In genomic region chrX:3355180-3355579, dm6 we compare ENCODE assay signal across 1 fruit fly cellular context.
A peak's percentile ranks its signal among the peaks of the same experiment; 100 is the strongest.
TF ChIP-seq lines count a peak whose summit lies in the region.

No protein-coding gene starts in this region.

TF ChIP-seq in whole organism, embryonic, 481 proteins besides CTCF, POLR2A, EP300 and RAD21 (continued from another document and continues in another):
- peak; percentile 65 for TF ChIP-seq Hsf (GFP tag; optimal IDR thresholded peaks at IDR 0.05; lab: Kevin White, UChicago)
- TF ChIP-seq CG17328 (GFP tag; IDR thresholded peaks at IDR 0.05; lab: Robert Waterston, UW), result peak; percentile 92
- peak; percentile 77 for TF ChIP-seq E2f1 (GFP tag; IDR thresholded peaks at IDR 0.05; lab: Robert Waterston, UW)
- no peak for TF ChIP-seq HLHmδ (GFP tag; optimal IDR thresholded peaks at IDR 0.05; lab: Kevin White, UChicago)
- no peak for TF ChIP-seq bigmax (GFP tag; optimal IDR thresholded peaks at IDR 0.05; lab: Kevin White, UChicago)
- peak; percentile 57 for TF ChIP-seq CG18619 (GFP tag; optimal IDR thresholded peaks at IDR 0.05; lab: Kevin White, UChicago)
- TF ChIP-seq CG17359 (tag; optimal IDR thresholded peaks at IDR 0.05; lab: Kevin White, UChicago), result peak; percentile 70
- TF ChIP-seq CG7556 (GFP tag; optimal IDR thresholded peaks at IDR 0.05; lab: Kevin White, UChicago), result peak; percentile 75
- TF ChIP-seq mld (GFP tag; IDR thresholded peaks at IDR 0.05; lab: Robert Waterston, UW; ENCODE audit: partially characterized antibody), result no peak
- peak; percentile 88 for TF ChIP-seq sob (GFP tag; IDR thresholded peaks at IDR 0.05; lab: Robert Waterston, UW)
- TF ChIP-seq NfI (GFP tag; optimal IDR thresholded peaks at IDR 0.05; lab: Kevin White, UChicago), result peak; percentile 50
- no peak for TF ChIP-seq Sry-β (GFP tag; optimal IDR thresholded peaks at IDR 0.05; lab: Kevin White, UChicago)
- TF ChIP-seq Sox102F (GFP tag; optimal IDR thresholded peaks at IDR 0.05; lab: Kevin White, UChicago), result peak; percentile 59
- TF ChIP-seq HmgZ (tag; optimal IDR thresholded peaks at IDR 0.05; lab: Kevin White, UChicago), result peak; percentile 10
- no peak for TF ChIP-seq tx (GFP tag; optimal IDR thresholded peaks at IDR 0.05; lab: Kevin White, UChicago)
- TF ChIP-seq fd102C (GFP tag; optimal IDR thresholded peaks at IDR 0.05; lab: Kevin White, UChicago), result peak; percentile 28
- peak; percentile 36; the same call in 1 of the 2 replicates for TF ChIP-seq gt (GFP tag; IDR thresholded peaks at IDR 0.05; lab: Robert Waterston, UW)
- TF ChIP-seq CG11723 (GFP tag; optimal IDR thresholded peaks at IDR 0.05; lab: Kevin White, UChicago), result peak; percentile 49
- TF ChIP-seq CG8359 (GFP tag; optimal IDR thresholded peaks at IDR 0.05; lab: Kevin White, UChicago; ENCODE audit: borderline replicate concordance), result peak; percentile 62
- no peak for TF ChIP-seq schlank (tag; optimal IDR thresholded peaks at IDR 0.05; lab: Kevin White, UChicago)
- peak; percentile 54 for TF ChIP-seq CG6654 (GFP tag; optimal IDR thresholded peaks at IDR 0.05; lab: Kevin White, UChicago)
- TF ChIP-seq CG9215 (GFP tag; IDR thresholded peaks at IDR 0.05; lab: Robert Waterston, UW), result peak; percentile 64
- peak; percentile 90 for TF ChIP-seq Awh (GFP tag; IDR thresholded peaks at IDR 0.05; lab: Robert Waterston, UW)
- TF ChIP-seq B-H1 (GFP tag; IDR thresholded peaks at IDR 0.05; lab: Robert Waterston, UW), result peak; percentile 71
- TF ChIP-seq CG4360 (GFP tag; IDR thresholded peaks at IDR 0.05; lab: Robert Waterston, UW), result peak; percentile 54; the same call in 1 of the 2 replicates
- peak; percentile 15 for TF ChIP-seq CG10543 (GFP tag; optimal IDR thresholded peaks at IDR 0.05; lab: Kevin White, UChicago)
- TF ChIP-seq CG2116 (GFP tag; optimal IDR thresholded peaks at IDR 0.05; lab: Kevin White, UChicago), result peak; percentile 18
- no peak for TF ChIP-seq Jarid2 (GFP tag; optimal IDR thresholded peaks at IDR 0.05; lab: Kevin White, UChicago)
- peak; percentile 8 for TF ChIP-seq CG31388 (GFP tag; optimal IDR thresholded peaks at IDR 0.05; lab: Kevin White, UChicago)
- peak; percentile 86 for TF ChIP-seq sens-2 (GFP tag; IDR thresholded peaks at IDR 0.05; lab: Robert Waterston, UW)
- TF ChIP-seq Ets65A (GFP tag; lab: Kevin White, UChicago), result peak; percentile 64
- TF ChIP-seq NFAT (GFP tag; IDR thresholded peaks at IDR 0.05; lab: Robert Waterston, UW), result peak; percentile 66; the same call in 1 of the 2 replicates
- 0 out of 3 replicates have a peak, but pooled peaks have one; percentile 44 for TF ChIP-seq C15 (GFP tag; IDR thresholded peaks at IDR 0.05; lab: Robert Waterston, UW)
- TF ChIP-seq lilli (GFP tag; optimal IDR thresholded peaks at IDR 0.05; lab: Kevin White, UChicago), result peak; percentile 72
- TF ChIP-seq tio (GFP tag; optimal IDR thresholded peaks at IDR 0.05; lab: Kevin White, UChicago), result peak; percentile 69
- TF ChIP-seq Gug (GFP tag; IDR thresholded peaks at IDR 0.05; lab: Robert Waterston, UW), result peak; percentile 58; the same call in 2 of the 4 replicates
- no peak for TF ChIP-seq pros (GFP tag; optimal IDR thresholded peaks at IDR 0.05; lab: Kevin White, UChicago)
- peak; percentile 50 for TF ChIP-seq CG4328 (GFP tag; optimal IDR thresholded peaks at IDR 0.05; lab: Kevin White, UChicago)
- peak in 1 of 2 experiments; percentile 11 for TF ChIP-seq tll (GFP tag; optimal IDR thresholded peaks at IDR 0.05; lab: Kevin White, UChicago)
- peak; percentile 85 for TF ChIP-seq Optix (GFP tag; IDR thresholded peaks at IDR 0.05; lab: Robert Waterston, UW)
- TF ChIP-seq prd (optimal IDR thresholded peaks at IDR 0.05; lab: Kevin White, UChicago), result no peak
- TF ChIP-seq prd (GFP tag; IDR thresholded peaks at IDR 0.05; lab: Robert Waterston, UW), result peak; percentile 94
- peak; percentile 79 for TF ChIP-seq ac (GFP tag; optimal IDR thresholded peaks at IDR 0.05; lab: Kevin White, UChicago)
- TF ChIP-seq MESR4 (GFP tag; optimal IDR thresholded peaks at IDR 0.05; lab: Kevin White, UChicago), result no peak
- peak; percentile 83 for TF ChIP-seq CG11695 (GFP tag; IDR thresholded peaks at IDR 0.05; lab: Robert Waterston, UW)
- no peak for TF ChIP-seq CG7928 (GFP tag; optimal IDR thresholded peaks at IDR 0.05; lab: Kevin White, UChicago)
- peak; percentile 58 for TF ChIP-seq CG6272 (GFP tag; IDR thresholded peaks at IDR 0.05; lab: Robert Waterston, UW)
- TF ChIP-seq Dip2 (GFP tag; IDR thresholded peaks at IDR 0.05; lab: Robert Waterston, UW), result no peak
- peak; percentile 81 for TF ChIP-seq tgo (GFP tag; IDR thresholded peaks at IDR 0.05; lab: Robert Waterston, UW)
- peak; percentile 67 for TF ChIP-seq CG12104 (GFP tag; optimal IDR thresholded peaks at IDR 0.05; lab: Kevin White, UChicago)
- TF ChIP-seq CG11560 (tag; IDR thresholded peaks at IDR 0.05; lab: Robert Waterston, UW), result peak; percentile 48; the same call in 2 of the 3 replicates
- no peak for TF ChIP-seq CG13287 (GFP tag; IDR thresholded peaks at IDR 0.05; lab: Robert Waterston, UW; ENCODE audit: partially characterized antibody)
- peak; percentile 64; the same call in 2 of the 3 replicates for TF ChIP-seq CG6175 (GFP tag; IDR thresholded peaks at IDR 0.05; lab: Robert Waterston, UW)
- no peak for TF ChIP-seq Kr (GFP tag; optimal IDR thresholded peaks at IDR 0.05; lab: Kevin White, UChicago)
- peak; percentile 40 for TF ChIP-seq CG5180 (GFP tag; optimal IDR thresholded peaks at IDR 0.05; lab: Kevin White, UChicago)
- TF ChIP-seq gfzf (GFP tag; optimal IDR thresholded peaks at IDR 0.05; lab: Kevin White, UChicago), result no peak
- peak; percentile 69; the same call in 1 of the 3 replicates for TF ChIP-seq Mrtf (GFP tag; IDR thresholded peaks at IDR 0.05; lab: Robert Waterston, UW)
- peak; percentile 85 for TF ChIP-seq Atf6 (GFP tag; IDR thresholded peaks at IDR 0.05; lab: Robert Waterston, UW)
- TF ChIP-seq sima (GFP tag; optimal IDR thresholded peaks at IDR 0.05; lab: Kevin White, UChicago), result no peak
- TF ChIP-seq sug (tag; optimal IDR thresholded peaks at IDR 0.05; lab: Kevin White, UChicago), result no peak
- TF ChIP-seq Oli (tag; optimal IDR thresholded peaks at IDR 0.05; lab: Kevin White, UChicago), result peak; percentile 79
- peak; percentile 94 for TF ChIP-seq dmrt11E (tag; optimal IDR thresholded peaks at IDR 0.05; lab: Kevin White, UChicago)
- TF ChIP-seq CG11504 (tag; optimal IDR thresholded peaks at IDR 0.05; lab: Kevin White, UChicago), result peak; percentile 77
- TF ChIP-seq CG8388 (GFP tag; optimal IDR thresholded peaks at IDR 0.05; lab: Kevin White, UChicago), result peak; percentile 78
- peak; percentile 69 for TF ChIP-seq CG15269 (tag; optimal IDR thresholded peaks at IDR 0.05; lab: Kevin White, UChicago)
- TF ChIP-seq ase (GFP tag; IDR thresholded peaks at IDR 0.05; lab: Robert Waterston, UW), result peak; percentile 71; the same call in 2 of the 3 replicates
- TF ChIP-seq CG6254 (GFP tag; optimal IDR thresholded peaks at IDR 0.05; lab: Kevin White, UChicago), result peak; percentile 74
- peak; percentile 37 for TF ChIP-seq tap (tag; optimal IDR thresholded peaks at IDR 0.05; lab: Kevin White, UChicago)
- TF ChIP-seq trem (tag; optimal IDR thresholded peaks at IDR 0.05; lab: Kevin White, UChicago), result peak; percentile 67
- peak; percentile 81 for TF ChIP-seq dm (GFP tag; optimal IDR thresholded peaks at IDR 0.05; lab: Kevin White, UChicago)
- no peak for TF ChIP-seq CG6791 (GFP tag; IDR thresholded peaks at IDR 0.05; lab: Robert Waterston, UW; ENCODE audit: partially characterized antibody)
- peak; percentile 14 for TF ChIP-seq shn (GFP tag; optimal IDR thresholded peaks at IDR 0.05; lab: Kevin White, UChicago)
- TF ChIP-seq dmrt99B (tag; optimal IDR thresholded peaks at IDR 0.05; lab: Kevin White, UChicago), result peak; percentile 67
- TF ChIP-seq HHEX (GFP tag; optimal IDR thresholded peaks at IDR 0.05; lab: Kevin White, UChicago), result peak; percentile 78
- TF ChIP-seq crp (GFP tag; optimal IDR thresholded peaks at IDR 0.05; lab: Kevin White, UChicago), result no peak
- TF ChIP-seq dpn (GFP tag; optimal IDR thresholded peaks at IDR 0.05; lab: Kevin White, UChicago), result peak; percentile 52 to 66
- peak; percentile 95 for TF ChIP-seq zfh1 (GFP tag; IDR thresholded peaks at IDR 0.05; lab: Robert Waterston, UW)
- peak; percentile 89 for TF ChIP-seq CG6689 (GFP tag; IDR thresholded peaks at IDR 0.05; lab: Robert Waterston, UW)
- TF ChIP-seq sd (tag; optimal IDR thresholded peaks at IDR 0.05; lab: Kevin White, UChicago), result peak; percentile 36
- peak; percentile 84 for TF ChIP-seq CG8765 (GFP tag; IDR thresholded peaks at IDR 0.05; lab: Robert Waterston, UW)
- TF ChIP-seq CG17361 (GFP tag; IDR thresholded peaks at IDR 0.05; lab: Robert Waterston, UW), result peak; percentile 52; the same call in 2 of the 3 replicates
- no peak for TF ChIP-seq Doc2 (GFP tag; IDR thresholded peaks at IDR 0.05; lab: Robert Waterston, UW)
- peak; percentile 64 for TF ChIP-seq ap (GFP tag; IDR thresholded peaks at IDR 0.05; lab: Robert Waterston, UW)
- no peak for TF ChIP-seq CG4282 (GFP tag; optimal IDR thresholded peaks at IDR 0.05; lab: Kevin White, UChicago)
- TF ChIP-seq Doc3 (GFP tag; IDR thresholded peaks at IDR 0.05; lab: Robert Waterston, UW; ENCODE audit: partially characterized antibody), result no peak
- peak; percentile 60 for TF ChIP-seq Fer3 (tag; optimal IDR thresholded peaks at IDR 0.05; lab: Kevin White, UChicago)
- peak; percentile 71 for TF ChIP-seq CG1233 (GFP tag; optimal IDR thresholded peaks at IDR 0.05; lab: Kevin White, UChicago)
- peak; percentile 79 for TF ChIP-seq CG10267 (tag; optimal IDR thresholded peaks at IDR 0.05; lab: Kevin White, UChicago)
- peak; percentile 31 for TF ChIP-seq CG10274 (GFP tag; optimal IDR thresholded peaks at IDR 0.05; lab: Kevin White, UChicago)
- TF ChIP-seq E2f2 (GFP tag; IDR thresholded peaks at IDR 0.05; lab: Robert Waterston, UW), result peak; percentile 50
- TF ChIP-seq nom (GFP tag; optimal IDR thresholded peaks at IDR 0.05; lab: Kevin White, UChicago), result no peak
- peak; percentile 30 for TF ChIP-seq org-1 (GFP tag; optimal IDR thresholded peaks at IDR 0.05; lab: Kevin White, UChicago)
- TF ChIP-seq D19B (GFP tag; optimal IDR thresholded peaks at IDR 0.05; lab: Kevin White, UChicago), result peak; percentile 34
- TF ChIP-seq tna (GFP tag; IDR thresholded peaks at IDR 0.05; lab: Robert Waterston, UW; ENCODE audit: partially characterized antibody), result no peak
- no peak for TF ChIP-seq cg (GFP tag; optimal IDR thresholded peaks at IDR 0.05; lab: Kevin White, UChicago)
- peak; percentile 86 for TF ChIP-seq CG4404 (GFP tag; IDR thresholded peaks at IDR 0.05; lab: Robert Waterston, UW)
- TF ChIP-seq toy (GFP tag; IDR thresholded peaks at IDR 0.05; lab: Robert Waterston, UW), result peak; percentile 57; the same call in 1 of the 2 replicates
- TF ChIP-seq pfk (GFP tag; optimal IDR thresholded peaks at IDR 0.05; lab: Kevin White, UChicago), result no peak
- peak; percentile 84 for TF ChIP-seq CG2202 (tag; optimal IDR thresholded peaks at IDR 0.05; lab: Kevin White, UChicago)
- TF ChIP-seq en (GFP tag; optimal IDR thresholded peaks at IDR 0.05; lab: Kevin White, UChicago), result no peak
- peak; percentile 27 for TF ChIP-seq Elba2 (GFP tag; optimal IDR thresholded peaks at IDR 0.05; lab: Kevin White, UChicago)
- peak; percentile 50 for TF ChIP-seq cato (GFP tag; optimal IDR thresholded peaks at IDR 0.05; lab: Kevin White, UChicago; ENCODE audit: borderline replicate concordance)
- peak; percentile 75 for TF ChIP-seq peb (GFP tag; IDR thresholded peaks at IDR 0.05; lab: Robert Waterston, UW)
- TF ChIP-seq CG4854 (GFP tag; optimal IDR thresholded peaks at IDR 0.05; lab: Kevin White, UChicago), result peak; percentile 34
- no peak for TF ChIP-seq zen2 (GFP tag; IDR thresholded peaks at IDR 0.05; lab: Robert Waterston, UW; ENCODE audit: partially characterized antibody)
- TF ChIP-seq da (GFP tag; optimal IDR thresholded peaks at IDR 0.05; lab: Kevin White, UChicago), result no peak
- TF ChIP-seq CG17912 (GFP tag; optimal IDR thresholded peaks at IDR 0.05; lab: Kevin White, UChicago), result no peak
- peak; percentile 75 for TF ChIP-seq Vsx1 (GFP tag; optimal IDR thresholded peaks at IDR 0.05; lab: Kevin White, UChicago)
- TF ChIP-seq CG3995 (GFP tag; optimal IDR thresholded peaks at IDR 0.05; lab: Kevin White, UChicago), result no peak
- TF ChIP-seq Dbx (GFP tag; IDR thresholded peaks at IDR 0.05; lab: Robert Waterston, UW), result peak; percentile 75
- TF ChIP-seq klu (GFP tag; IDR thresholded peaks at IDR 0.05; lab: Robert Waterston, UW), result peak; percentile 64
- peak; percentile 18 for TF ChIP-seq Dip3 (GFP tag; optimal IDR thresholded peaks at IDR 0.05; lab: Kevin White, UChicago)
- TF ChIP-seq CG30020 (tag; optimal IDR thresholded peaks at IDR 0.05; lab: Kevin White, UChicago), result peak; percentile 17
- TF ChIP-seq so (GFP tag; IDR thresholded peaks at IDR 0.05; lab: Robert Waterston, UW), result peak; percentile 82; the same call in 2 of the 3 replicates
- TF ChIP-seq CG9932 (GFP tag; IDR thresholded peaks at IDR 0.05; lab: Robert Waterston, UW), result peak; percentile 78
- TF ChIP-seq sim (GFP tag; IDR thresholded peaks at IDR 0.05; lab: Robert Waterston, UW), result peak; percentile 71
- no peak for TF ChIP-seq pan (optimal IDR thresholded peaks at IDR 0.05; lab: Kevin White, UChicago)
- TF ChIP-seq pan (GFP tag; optimal IDR thresholded peaks at IDR 0.05 in 1 of 2, IDR thresholded peaks at IDR 0.05 in 1 of 2), result peak in 1 of 2 experiments; percentile 89
- TF ChIP-seq CG43689 (GFP tag; IDR thresholded peaks at IDR 0.05; lab: Robert Waterston, UW), result peak; percentile 49; the same call in 1 of the 2 replicates
- TF ChIP-seq CG13296 (GFP tag; optimal IDR thresholded peaks at IDR 0.05; lab: Kevin White, UChicago), result peak; percentile 48
- TF ChIP-seq B-H2 (GFP tag; optimal IDR thresholded peaks at IDR 0.05; lab: Kevin White, UChicago), result no peak
- TF ChIP-seq Nf-YC (tag; optimal IDR thresholded peaks at IDR 0.05; lab: Kevin White, UChicago), result no peak
- no peak for TF ChIP-seq Fer2 (tag; optimal IDR thresholded peaks at IDR 0.05; lab: Kevin White, UChicago)
- peak; percentile 72 for TF ChIP-seq wdn (GFP tag; IDR thresholded peaks at IDR 0.05; lab: Robert Waterston, UW)
- peak; percentile 15 for TF ChIP-seq vfl (GFP tag; optimal IDR thresholded peaks at IDR 0.05; lab: Kevin White, UChicago)
- peak; percentile 27 for TF ChIP-seq zfh2 (GFP tag; optimal IDR thresholded peaks at IDR 0.05; lab: Kevin White, UChicago)
- peak; percentile 59 for TF ChIP-seq CG9437 (GFP tag; optimal IDR thresholded peaks at IDR 0.05; lab: Kevin White, UChicago)
- TF ChIP-seq Sry-δ (GFP tag; optimal IDR thresholded peaks at IDR 0.05; lab: Kevin White, UChicago), result no peak
- no peak for TF ChIP-seq CG11398 (GFP tag; optimal IDR thresholded peaks at IDR 0.05; lab: Kevin White, UChicago)
- TF ChIP-seq Chrac-16 (GFP tag; optimal IDR thresholded peaks at IDR 0.05; lab: Kevin White, UChicago), result peak; percentile 78
- TF ChIP-seq CoRest (tag; optimal IDR thresholded peaks at IDR 0.05; lab: Kevin White, UChicago), result peak; percentile 80
